Worm (Caenorhabditis elegans) whole organism, mixed stage, embryonic: ENCODE results near the gene srr-1.

ENCODE experiments used
- ceh-83 ChIP-seq: fragments of 200-800 bp; sonication (Bioruptor generic); optimal IDR thresholded peaks from 2 replicates; lab custom pipeline; 2018; ENCODE audit warnings: mild to moderate bottlenecking, missing genetic modification characterization, missing compliant biosample characterization
- nhr-76 ChIP-seq: sonication (generic microtip); optimal IDR thresholded peaks from 2 replicates; lab custom pipeline; 2017; ENCODE audit warnings: missing biosample characterization, missing genetic modification characterization
- unc-39 ChIP-seq: fragments of 150-350 bp; optimal IDR thresholded peaks from 2 replicates; lab custom pipeline; 2014; ENCODE audit warnings: missing biosample characterization, missing genetic modification characterization
- unc-62 ChIP-seq: fragments of 150-350 bp; optimal IDR thresholded peaks from 2 replicates; lab custom pipeline; 2014; ENCODE audit warnings: missing biosample characterization, missing genetic modification reagents, missing genetic modification characterization

DNA sequence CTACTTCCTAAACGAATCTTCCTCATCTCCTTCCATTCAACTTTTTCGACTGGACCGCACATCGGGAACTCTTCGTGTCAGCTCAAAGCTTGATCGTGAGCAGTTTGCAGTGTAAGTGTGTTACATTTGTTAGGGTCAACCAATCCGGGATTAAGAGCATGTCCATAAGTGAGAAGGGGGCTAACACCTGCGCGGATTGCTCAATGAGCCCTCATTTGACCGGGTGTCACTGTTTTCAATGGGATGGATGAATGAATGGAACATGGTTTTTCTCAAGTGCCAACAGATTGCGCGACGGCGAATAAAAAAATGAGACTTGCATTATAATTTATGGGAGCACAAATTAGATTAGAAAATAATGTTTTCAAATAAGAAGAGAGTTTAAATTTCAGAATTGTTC is 28.3 kb downstream of the srr-1 start:
- TF ChIP-seq unc-39 (no peak), unc-62 (GFP tag; lab: Kevin White, UChicago) (no peak), ceh-83 (GFP tag; lab: Kevin White, UChicago) (no peak), nhr-76 (tag; lab: Kevin White, UChicago) (no peak)
